Worm (Caenorhabditis elegans) whole organism, young adult: ENCODE results near the gene clc-26.

Experiments used
- B0261.1 ChIP-seq: sonication (generic microtip); optimal IDR thresholded peaks from 2 replicates; lab custom pipeline; 2016; ENCODE audit warnings: mild to moderate bottlenecking, missing genetic modification characterization, moderate library complexity, missing compliant biosample characterization
- F39B2.1 ChIP-seq: fragments of 200-800 bp; sonication (Bioruptor generic); IDR thresholded peaks from 2 replicates; pipeline ENCODE4 v1.3.6; 2022; ENCODE audit warnings: missing genetic modification reagents, missing genetic modification characterization, missing compliant biosample characterization
- F57C9.4 ChIP-seq: sonication (generic microtip); optimal IDR thresholded peaks from 2 replicates; lab custom pipeline; 2017; ENCODE audit warnings: mild to moderate bottlenecking, missing genetic modification characterization, missing compliant biosample characterization
- attf-5 ChIP-seq: fragments of 200-800 bp; sonication (Bioruptor generic); optimal IDR thresholded peaks from 2 replicates; lab custom pipeline; 2018; ENCODE audit warnings: mild to moderate bottlenecking, missing genetic modification characterization, missing compliant biosample characterization
- ceh-100 ChIP-seq: fragments of 200-800 bp; sonication (Bioruptor generic); IDR thresholded peaks from 2 replicates; pipeline ENCODE4 v1.3.6; 2022; ENCODE audit warnings: missing genetic modification reagents, missing genetic modification characterization, missing compliant biosample characterization
- ceh-40 ChIP-seq: fragments of 200-800 bp; sonication (Bioruptor generic); IDR thresholded peaks from 2 replicates; pipeline ENCODE4 v1.3.6; 2022; ENCODE audit warnings: missing genetic modification characterization, missing compliant biosample characterization
- dox-1 ChIP-seq: fragments of 200-800 bp; sonication (Bioruptor generic); IDR thresholded peaks from 2 replicates; pipeline ENCODE4 v1.3.6; 2022; ENCODE audit warnings: missing genetic modification reagents, missing genetic modification characterization, missing compliant biosample characterization
- efl-1 ChIP-seq: fragments of 150-350 bp; optimal IDR thresholded peaks from 2 replicates; lab custom pipeline; 2014; ENCODE audit warnings: missing biosample characterization, missing genetic modification reagents, missing genetic modification characterization
- egrh-3 ChIP-seq: fragments of 200-800 bp; sonication (Bioruptor generic); IDR thresholded peaks from 2 replicates; pipeline ENCODE4 v1.3.6; 2022; ENCODE audit warnings: missing genetic modification reagents, missing genetic modification characterization, missing compliant biosample characterization
- hmg-1.2 ChIP-seq: fragments of 200-800 bp; sonication (Bioruptor generic); IDR thresholded peaks from 2 replicates; pipeline ENCODE4 v1.3.6; 2022; ENCODE audit warnings: missing genetic modification reagents, missing genetic modification characterization, missing compliant biosample characterization
- let-526 ChIP-seq: fragments of 200-800 bp; sonication (Bioruptor generic); IDR thresholded peaks from 2 replicates; pipeline ENCODE4 v1.3.6; 2022; ENCODE audit warnings: missing genetic modification reagents, missing genetic modification characterization, missing compliant biosample characterization
- madf-3 ChIP-seq: fragments of 200-800 bp; sonication (Bioruptor generic); IDR thresholded peaks from 2 replicates; pipeline ENCODE4 v1.3.6; 2022; ENCODE audit warnings: missing genetic modification reagents, missing genetic modification characterization, missing compliant biosample characterization
- mel-28 ChIP-seq: sonication (generic microtip); optimal IDR thresholded peaks from 2 replicates; lab custom pipeline; 2016; ENCODE audit warnings: borderline replicate concordance, mild to moderate bottlenecking, missing genetic modification characterization, missing compliant biosample characterization
- nfyb-1 ChIP-seq: fragments of 200-800 bp; sonication (Bioruptor generic); IDR thresholded peaks from 2 replicates; pipeline ENCODE4 v1.3.6; 2022; ENCODE audit warnings: missing genetic modification reagents, missing genetic modification characterization, missing compliant biosample characterization
- repo-1 ChIP-seq: sonication (generic microtip); optimal IDR thresholded peaks from 2 replicates; lab custom pipeline; 2017; ENCODE audit warnings: mild to moderate bottlenecking, missing genetic modification characterization, missing compliant biosample characterization
- rpc-1 ChIP-seq, 2 experiments: fragments of 150-350 bp in 1 of 2; sonication (generic microtip) in 1 of 2; optimal IDR thresholded peaks; 2 replicates each; lab custom pipeline; 2014 to 2018; ENCODE audit warnings: missing biosample characterization in 1 of 2, missing genetic modification characterization in 1 of 2, missing genetic modification reagents in 1 of 2, missing genotype in 1 of 2
- snpc-1.3 ChIP-seq: sonication (generic microtip); optimal IDR thresholded peaks from 2 replicates; lab custom pipeline; 2017; ENCODE audit warnings: missing genetic modification characterization, mild to moderate bottlenecking, missing compliant biosample characterization, antibody characterized with exemption, moderate library complexity, missing genotype, missing genetic modification reagents; ENCODE audit not compliant: insufficient read depth
- sptf-2 ChIP-seq: fragments of 200-800 bp; sonication (Bioruptor generic); optimal IDR thresholded peaks from 2 replicates; lab custom pipeline; 2018; ENCODE audit warnings: mild to moderate bottlenecking, missing genetic modification characterization, missing compliant biosample characterization
- tbp1 ChIP-seq: fragments of 200-800 bp; sonication (Bioruptor generic); optimal IDR thresholded peaks from 2 replicates; lab custom pipeline; 2018; ENCODE audit warnings: mild to moderate bottlenecking, missing genetic modification characterization, missing compliant biosample characterization
- tbx-9 ChIP-seq: sonication (generic microtip); optimal IDR thresholded peaks from 2 replicates; lab custom pipeline; 2016; ENCODE audit warnings: borderline replicate concordance, missing genetic modification characterization, inconsistent platforms, missing compliant biosample characterization
- tlf-1 ChIP-seq: fragments of 200-800 bp; sonication (Bioruptor generic); optimal IDR thresholded peaks from 2 replicates; lab custom pipeline; 2018; ENCODE audit warnings: mild to moderate bottlenecking, missing genetic modification characterization, missing compliant biosample characterization
- zfh-2 ChIP-seq: fragments of 200-800 bp; sonication (Bioruptor generic); conservative IDR thresholded peaks from 2 replicates; pipeline ENCODE4 v1.3.6; 2022; ENCODE audit warnings: missing genetic modification reagents, missing genetic modification characterization, missing compliant biosample characterization
- zim-3 ChIP-seq: sonication (generic microtip); optimal IDR thresholded peaks from 2 replicates; lab custom pipeline; 2017; ENCODE audit warnings: mild to moderate bottlenecking, missing genetic modification characterization, moderate library complexity, missing compliant biosample characterization
- ztf-18 ChIP-seq: sonication (generic microtip); optimal IDR thresholded peaks from 2 replicates; lab custom pipeline; 2016; ENCODE audit warnings: missing genotype, mild to moderate bottlenecking, missing genetic modification characterization, missing compliant biosample characterization
- ztf-3 ChIP-seq: fragments of 200-800 bp; sonication (Bioruptor generic); optimal IDR thresholded peaks from 2 replicates; lab custom pipeline; 2018; ENCODE audit warnings: mild to moderate bottlenecking, missing genetic modification characterization, missing compliant biosample characterization

The clc-26 gene

ce11 chrIII:989558-989957 is 41.3 kb downstream of the clc-26 start:
- 0 out of 2 replicates have a peak, but pooled peaks have one; percentile 30 for TF ChIP-seq zfh-2 (GFP tag; lab: Robert Waterston, UW)
- TF ChIP-seq madf-3 (GFP tag; lab: Robert Waterston, UW), result 0 out of 2 replicates have a peak, but pooled peaks have one; percentile 28
- TF ChIP-seq tbx-9 (tag; lab: Kevin White, UChicago), result no peak

DNA sequence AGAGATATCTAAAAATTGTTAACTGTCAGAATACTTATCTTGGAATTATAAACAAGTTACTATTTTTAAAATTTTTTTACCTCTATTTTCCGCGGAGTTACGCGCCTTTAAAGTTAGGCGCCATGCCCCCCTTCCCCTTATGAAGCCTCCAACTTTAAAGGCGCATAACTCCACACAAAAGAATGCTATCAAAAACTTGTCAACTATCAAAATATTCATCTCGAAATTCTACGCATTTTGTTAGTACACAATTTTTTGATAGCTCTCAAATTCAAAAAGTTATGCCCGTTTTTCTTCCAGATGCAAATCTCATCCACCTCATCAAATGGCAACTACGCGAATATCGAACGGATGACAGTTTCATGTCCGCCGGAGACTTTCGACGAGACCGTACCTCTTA is 47.9 kb downstream of the clc-26 start, which contains the start of gene tbc-10:
tbc-10 (plus strand) TSS at position 301 of the 400 bp plus-strand sequence.
- TF ChIP-seq ceh-40 (no peak), ceh-100 (GFP tag; lab: Robert Waterston, UW) (no peak), egrh-3 (no peak), mel-28 (tag; lab: Kevin White, UChicago) (no peak), let-526 (GFP tag; lab: Robert Waterston, UW) (no peak)

- no peak for TF ChIP-seq zim-3 (tag; lab: Kevin White, UChicago)
- TF ChIP-seq attf-5, result no peak
- TF ChIP-seq ztf-3 (GFP tag; lab: Kevin White, UChicago), result no peak
- peak; percentile 80 for TF ChIP-seq hmg-1.2 (GFP tag; lab: Robert Waterston, UW)
- TF ChIP-seq nfyb-1 (GFP tag; lab: Robert Waterston, UW), result 0 out of 2 replicates have a peak, but pooled peaks have one; percentile 7
- no peak for TF ChIP-seq egrh-3
- TF ChIP-seq tlf-1, result no peak
- no peak for TF ChIP-seq F57C9.4 (tag; lab: Kevin White, UChicago)
Observed at ce11 chrIII:981960-982359, 48.9 kb downstream of the clc-26 start.

ce11 chrIII:978889-979288 is 52.0 kb downstream of the clc-26 start:
- TF ChIP-seq repo-1 (tag; lab: Kevin White, UChicago) (no peak), B0261.1 (tag; lab: Kevin White, UChicago) (peak; percentile 27), dox-1 (peak; percentile 58), rpc-1 (optimal IDR thresholded peaks at IDR 0.05; lab: Kevin White, UChicago) (no peak), rpc-1 (tag; optimal IDR thresholded peaks at IDR 0.05; lab: Kevin White, UChicago) (peak; percentile 38), tbp1 (GFP tag; lab: Kevin White, UChicago) (peak; percentile 53), egrh-3 (peak; percentile 52; the same call in 1 of the 2 replicates), F39B2.1 (GFP tag; lab: Robert Waterston, UW) (no peak), zfh-2 (GFP tag; lab: Robert Waterston, UW) (peak; percentile 83), sptf-2 (GFP tag; lab: Kevin White, UChicago) (no peak), efl-1 (GFP tag; lab: Kevin White, UChicago) (no peak), snpc-1.3 (tag; lab: Kevin White, UChicago) (no peak), ztf-18 (no peak)
